Fruit fly (Drosophila melanogaster): ENCODE measurements around the gene Cyp313a4.

DNA sequence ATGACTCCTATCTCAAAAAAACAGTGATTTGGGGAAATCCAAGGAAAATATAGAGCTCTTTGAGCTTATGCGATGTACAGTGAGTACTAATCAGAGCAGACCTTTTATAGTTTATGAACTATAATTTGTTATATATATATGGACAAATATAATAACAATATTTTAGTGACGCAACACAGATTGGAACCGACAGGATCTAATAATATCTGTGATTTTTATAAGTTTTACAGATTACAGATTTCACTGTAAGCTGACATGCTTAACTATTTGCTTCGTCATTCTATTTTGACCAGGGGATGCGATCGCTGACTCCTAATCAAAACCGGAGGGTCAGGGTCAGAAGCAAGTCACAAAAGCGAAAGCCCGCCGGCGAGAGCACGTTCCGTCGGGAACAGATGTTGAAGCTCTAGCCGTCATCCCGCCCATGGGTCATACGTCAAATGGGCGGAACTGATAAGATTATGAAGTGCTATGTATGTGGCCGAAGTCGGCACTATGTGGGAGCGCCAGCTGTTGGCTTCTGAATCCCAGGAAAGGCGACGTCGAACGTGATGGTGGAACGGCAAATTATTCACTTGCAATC is 7.0 kb downstream of the Cyp313a4 start, which contains the start of gene Gnmt:
- TF ChIP-seq EcR (GFP tag; optimal IDR thresholded peaks at IDR 0.05) (no peak), CG9948 (tag; optimal IDR thresholded peaks at IDR 0.05) (no peak), CG8301 (tag; optimal IDR thresholded peaks at IDR 0.05) (no peak), fd96Ca (GFP tag; IDR thresholded peaks at IDR 0.05) (no peak), gl (tag; optimal IDR thresholded peaks at IDR 0.05) (no peak), CG17806 (tag; optimal IDR thresholded peaks at IDR 0.05) (no peak)
